Worm (Caenorhabditis elegans): ENCODE measurements around the gene sri-47.

DNA sequence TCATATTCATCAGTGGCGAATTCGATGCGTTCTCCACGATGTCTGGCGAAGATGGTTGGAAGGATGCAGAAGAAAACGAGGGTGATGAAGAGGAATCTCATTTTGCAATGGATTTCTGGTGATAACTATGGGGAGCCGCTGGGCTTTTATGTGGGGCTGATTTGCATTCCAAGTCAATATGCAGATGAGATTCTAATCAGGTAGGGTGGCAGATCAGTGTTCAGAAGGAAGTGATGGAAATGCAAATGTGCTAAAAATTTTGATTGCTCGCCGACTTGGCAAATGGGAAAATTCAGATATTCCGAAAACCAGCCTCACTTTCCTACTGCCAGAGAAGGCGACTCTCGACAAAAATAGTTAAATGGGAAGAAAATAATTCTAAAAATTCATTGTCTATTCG lies 33.4 kb downstream of the sri-47 start, which contains the start of gene nspf-3:
- TF ChIP-seq F13H6.1 (tag; optimal IDR thresholded peaks at IDR 0.05) (no peak), ttx-3 (tag; optimal IDR thresholded peaks at IDR 0.05) (no peak), ama-1 (optimal IDR thresholded peaks at IDR 0.05) (no peak), tbx-7 (tag; optimal IDR thresholded peaks at IDR 0.05) (no peak), pqm-1 (tag; optimal IDR thresholded peaks at IDR 0.05) (no peak)

All from whole organism, late embryonic.